Fruit fly (Drosophila melanogaster) whole organism, embryonic: Measurements from ENCODE around the gene PIP82.

Experiments used
- Aef1 ChIP-seq: fragments of 200-800 bp; sonication (Bioruptor generic); IDR thresholded peaks from 3 replicates; pipeline ENCODE4 v1.3.6; 2022; ENCODE audit warnings: missing biosample characterization, missing genetic modification characterization
- CG10209 ChIP-seq: fragments of 200-800 bp; sonication (Bioruptor generic); optimal IDR thresholded peaks from 3 replicates; lab custom pipeline; 2017; ENCODE audit warnings: missing biosample characterization, mild to moderate bottlenecking, missing genetic modification characterization, missing genetic modification reagents
- CG12104 ChIP-seq: fragments of 200-800 bp; sonication (Bioruptor generic); optimal IDR thresholded peaks from 3 replicates; lab custom pipeline; 2016; ENCODE audit warnings: missing biosample characterization, missing genetic modification characterization
- CG1233 ChIP-seq: fragments of 200-800 bp; sonication (Bioruptor generic); optimal IDR thresholded peaks from 4 replicates; lab custom pipeline; 2018; ENCODE audit warnings: missing biosample characterization, mild to moderate bottlenecking, missing genetic modification characterization
- CG12659 ChIP-seq: fragments of 200-800 bp; sonication (Bioruptor generic); optimal IDR thresholded peaks from 3 replicates; lab custom pipeline; 2017; ENCODE audit warnings: mild to moderate bottlenecking, missing biosample characterization, missing genetic modification reagents, missing genetic modification characterization
- CG16863 ChIP-seq: fragments of 200-800 bp; sonication (Bioruptor generic); optimal IDR thresholded peaks from 3 replicates; lab custom pipeline; 2016; ENCODE audit warnings: missing biosample characterization, missing genetic modification characterization
- CG18011 ChIP-seq: fragments of 200-800 bp; sonication (Bioruptor generic); optimal IDR thresholded peaks from 2 replicates; lab custom pipeline; 2017; ENCODE audit warnings: missing biosample characterization, missing genetic modification characterization, mild to moderate bottlenecking, moderate library complexity, missing genotype
- CG2116 ChIP-seq: fragments of 200-800 bp; sonication (Bioruptor generic); optimal IDR thresholded peaks from 3 replicates; lab custom pipeline; 2018; ENCODE audit warnings: missing biosample characterization, mild to moderate bottlenecking, missing genetic modification characterization
- CG3838 ChIP-seq: fragments of 200-800 bp; sonication (Bioruptor generic); optimal IDR thresholded peaks from 3 replicates; lab custom pipeline; 2016; ENCODE audit warnings: missing biosample characterization, missing genetic modification characterization
- CG4617 ChIP-seq: fragments of 200-800 bp; sonication (Bioruptor generic); optimal IDR thresholded peaks from 3 replicates; lab custom pipeline; 2016; ENCODE audit warnings: missing biosample characterization, missing genetic modification characterization, borderline replicate concordance
- CG6765 ChIP-seq: fragments of 200-800 bp; sonication (Bioruptor generic); optimal IDR thresholded peaks from 3 replicates; lab custom pipeline; 2017; ENCODE audit warnings: missing biosample characterization, mild to moderate bottlenecking, missing genetic modification characterization
- CG6813 ChIP-seq: fragments of 200-800 bp; sonication (Bioruptor generic); optimal IDR thresholded peaks from 2 replicates; lab custom pipeline; 2017; ENCODE audit warnings: missing biosample characterization, missing genetic modification characterization, mild to moderate bottlenecking, moderate library complexity, missing genetic modification reagents
- CG6854 ChIP-seq: fragments of 200-800 bp; sonication (Bioruptor generic); optimal IDR thresholded peaks from 3 replicates; lab custom pipeline; 2017; ENCODE audit warnings: missing biosample characterization, mild to moderate bottlenecking, missing genetic modification characterization
- CG7556 ChIP-seq: fragments of 200-800 bp; sonication (Bioruptor generic); optimal IDR thresholded peaks from 2 replicates; lab custom pipeline; 2017; ENCODE audit warnings: missing biosample characterization, mild to moderate bottlenecking, missing genetic modification characterization
- CG7745 ChIP-seq: fragments of 200-800 bp; sonication (Bioruptor generic); optimal IDR thresholded peaks from 2 replicates; lab custom pipeline; 2018; ENCODE audit warnings: missing biosample characterization, mild to moderate bottlenecking, missing genetic modification characterization, moderate library complexity
- CG7786 ChIP-seq: fragments of 200-800 bp; sonication (Bioruptor generic); optimal IDR thresholded peaks from 2 replicates; lab custom pipeline; 2016; ENCODE audit warnings: missing biosample characterization, missing genetic modification characterization
- CG7987 ChIP-seq: fragments of 200-800 bp; sonication (Bioruptor generic); optimal IDR thresholded peaks from 2 replicates; lab custom pipeline; 2018; ENCODE audit warnings: missing biosample characterization, mild to moderate bottlenecking, missing genetic modification characterization, moderate library complexity
- CG8281 ChIP-seq: fragments of 200-800 bp; sonication (Bioruptor generic); optimal IDR thresholded peaks from 2 replicates; lab custom pipeline; 2018; ENCODE audit warnings: missing biosample characterization, mild to moderate bottlenecking, missing genetic modification characterization, moderate library complexity
- CHES-1-like ChIP-seq: fragments of 200-800 bp; sonication (Bioruptor generic); optimal IDR thresholded peaks from 2 replicates; lab custom pipeline; 2016; ENCODE audit warnings: missing biosample characterization, missing genetic modification characterization
- CTCF ChIP-seq: fragments of 200-800 bp; sonication (Bioruptor generic); optimal IDR thresholded peaks from 2 replicates; lab custom pipeline; 2017; ENCODE audit warnings: missing biosample characterization, mild to moderate bottlenecking, missing genetic modification characterization, moderate library complexity
- Dfd ChIP-seq, 2 experiments: fragments of >200 bp; optimal IDR thresholded peaks; 2 replicates each; lab custom pipeline; 2017; ENCODE audit warnings: missing biosample characterization in 2 of 2, missing genetic modification characterization in 2 of 2
- Ets97D ChIP-seq: fragments of 200-800 bp; sonication (Bioruptor generic); optimal IDR thresholded peaks from 3 replicates; lab custom pipeline; 2016; ENCODE audit warnings: missing biosample characterization, missing genetic modification characterization
- H2.0 ChIP-seq: fragments of 200-800 bp; sonication (Bioruptor generic); IDR thresholded peaks from 2 replicates; pipeline ENCODE4 v1.3.6; 2022; ENCODE audit warnings: missing biosample characterization, missing genetic modification characterization
- HHEX ChIP-seq: fragments of 200-800 bp; sonication (Bioruptor generic); optimal IDR thresholded peaks from 3 replicates; lab custom pipeline; 2017; ENCODE audit warnings: missing biosample characterization, mild to moderate bottlenecking, missing genetic modification characterization, missing genetic modification reagents
- Hey ChIP-seq: fragments of 200-800 bp; sonication (Bioruptor generic); optimal IDR thresholded peaks from 3 replicates; lab custom pipeline; 2018; ENCODE audit warnings: missing biosample characterization, mild to moderate bottlenecking, missing genetic modification characterization
- NfI ChIP-seq: fragments of 200-800 bp; sonication (Bioruptor generic); optimal IDR thresholded peaks from 3 replicates; lab custom pipeline; 2018; ENCODE audit warnings: missing biosample characterization, mild to moderate bottlenecking, missing genetic modification characterization, moderate library complexity
- Oli ChIP-seq: fragments of 200-800 bp; sonication (Bioruptor generic); optimal IDR thresholded peaks from 2 replicates; lab custom pipeline; 2018; ENCODE audit warnings: missing biosample characterization, mild to moderate bottlenecking, missing genetic modification characterization, moderate library complexity
- Poxn ChIP-seq: fragments of 200-800 bp; sonication (Bioruptor generic); IDR thresholded peaks from 2 replicates; pipeline ENCODE4 v1.3.6; 2022; ENCODE audit warnings: missing biosample characterization, missing genetic modification characterization
- Ptx1 ChIP-seq: fragments of 200-800 bp; sonication (Bioruptor generic); IDR thresholded peaks from 2 replicates; pipeline ENCODE4 v1.3.6; 2022; ENCODE audit warnings: missing biosample characterization, missing genetic modification characterization
- Side ChIP-seq: fragments of 200-800 bp; sonication (Bioruptor generic); optimal IDR thresholded peaks from 2 replicates; lab custom pipeline; 2016; ENCODE audit warnings: missing biosample characterization, missing genetic modification characterization
- Usf ChIP-seq: fragments of 200-800 bp; sonication (Bioruptor generic); optimal IDR thresholded peaks from 2 replicates; lab custom pipeline; 2017; ENCODE audit warnings: missing genotype, missing biosample characterization, missing genetic modification characterization
- Xrp1 ChIP-seq: fragments of 200-800 bp; sonication (Bioruptor generic); IDR thresholded peaks from 2 replicates; pipeline ENCODE4 v1.3.6; 2022; ENCODE audit warnings: missing biosample characterization, missing genetic modification characterization
- ase ChIP-seq: fragments of 200-800 bp; sonication (Bioruptor generic); IDR thresholded peaks from 3 replicates; pipeline ENCODE4 v1.3.6; 2022; ENCODE audit warnings: missing biosample characterization, missing genetic modification characterization
- ash1 ChIP-seq: fragments of 200-800 bp; sonication (Bioruptor generic); optimal IDR thresholded peaks from 2 replicates; lab custom pipeline; 2018; ENCODE audit warnings: missing biosample characterization, mild to moderate bottlenecking, missing genetic modification characterization
- chif ChIP-seq, 2 experiments: fragments of 200-800 bp; sonication (Bioruptor generic); optimal IDR thresholded peaks; 3 replicates each; lab custom pipeline; 2016; ENCODE audit warnings: missing biosample characterization in 2 of 2, missing genetic modification characterization in 2 of 2
- crc ChIP-seq: fragments of 200-800 bp; sonication (Bioruptor generic); optimal IDR thresholded peaks from 2 replicates; lab custom pipeline; 2016; ENCODE audit warnings: missing biosample characterization, missing genetic modification characterization
- exex ChIP-seq: fragments of 200-800 bp; sonication (Bioruptor generic); optimal IDR thresholded peaks from 4 replicates; lab custom pipeline; 2018; ENCODE audit warnings: missing biosample characterization, mild to moderate bottlenecking, missing genetic modification characterization, moderate library complexity
- fd102C ChIP-seq: fragments of 200-800 bp; sonication (Bioruptor generic); optimal IDR thresholded peaks from 2 replicates; lab custom pipeline; 2018; ENCODE audit warnings: missing biosample characterization, mild to moderate bottlenecking, missing genetic modification characterization, moderate library complexity
- fd96Cb ChIP-seq: fragments of 200-800 bp; sonication (Bioruptor generic); optimal IDR thresholded peaks from 2 replicates; lab custom pipeline; 2018; ENCODE audit warnings: missing biosample characterization, mild to moderate bottlenecking, missing genetic modification characterization, moderate library complexity
- gfzf ChIP-seq: fragments of 200-800 bp; sonication (Bioruptor generic); optimal IDR thresholded peaks from 2 replicates; lab custom pipeline; 2016; ENCODE audit warnings: missing biosample characterization, mild to moderate bottlenecking, missing genetic modification characterization, moderate library complexity
- gro ChIP-seq: fragments of 200-800 bp; sonication (Bioruptor generic); optimal IDR thresholded peaks from 2 replicates; lab custom pipeline; 2016; ENCODE audit warnings: missing biosample characterization, missing genetic modification characterization
- hbn ChIP-seq: fragments of 200-800 bp; sonication (Bioruptor generic); IDR thresholded peaks from 2 replicates; pipeline ENCODE4 v1.3.6; 2022; ENCODE audit warnings: missing biosample characterization, missing genetic modification characterization; ENCODE audit not compliant: partially characterized antibody
- prd ChIP-seq, 3 experiments: fragments of >200 bp in 2 of 3; fragments of 200-800 bp in 1 of 3; sonication (Bioruptor generic) in 1 of 3; optimal IDR thresholded peaks in 2 of 3; IDR thresholded peaks in 1 of 3; 2 replicates in 2 of 3; 3 replicates in 1 of 3; pipeline versions ENCODE4 v1.3.6 to Lab custom; 2017 to 2022; ENCODE audit warnings: missing biosample characterization in 1 of 3, missing genetic modification characterization in 1 of 3
- repo ChIP-seq: fragments of 200-800 bp; sonication (Bioruptor generic); optimal IDR thresholded peaks from 2 replicates; lab custom pipeline; 2016; ENCODE audit warnings: missing biosample characterization, missing genetic modification characterization
- run ChIP-seq: fragments of 200-800 bp; sonication (Bioruptor generic); optimal IDR thresholded peaks from 3 replicates; lab custom pipeline; 2018; ENCODE audit warnings: missing biosample characterization, mild to moderate bottlenecking, missing genetic modification characterization
- salm ChIP-seq: fragments of 200-800 bp; sonication (Bioruptor generic); optimal IDR thresholded peaks from 2 replicates; lab custom pipeline; 2018; ENCODE audit warnings: missing biosample characterization, mild to moderate bottlenecking, missing genetic modification characterization
- schlank ChIP-seq: fragments of 200-800 bp; sonication (Bioruptor generic); optimal IDR thresholded peaks from 2 replicates; lab custom pipeline; 2018; ENCODE audit warnings: missing biosample characterization, mild to moderate bottlenecking, missing genetic modification characterization
- seq ChIP-seq: fragments of 200-800 bp; sonication (Bioruptor generic); IDR thresholded peaks from 2 replicates; pipeline ENCODE4 v1.3.6; 2022; ENCODE audit warnings: missing biosample characterization, missing genetic modification characterization
- shn ChIP-seq: fragments of 200-800 bp; sonication (Bioruptor generic); optimal IDR thresholded peaks from 3 replicates; lab custom pipeline; 2016; ENCODE audit warnings: missing biosample characterization, missing genetic modification characterization
- tgo ChIP-seq: fragments of 200-800 bp; sonication (Bioruptor generic); IDR thresholded peaks from 3 replicates; pipeline ENCODE4 v1.3.6; 2022; ENCODE audit warnings: missing biosample characterization, missing genetic modification characterization
- tio ChIP-seq: fragments of 200-800 bp; sonication (Bioruptor generic); optimal IDR thresholded peaks from 2 replicates; lab custom pipeline; 2017; ENCODE audit warnings: missing biosample characterization, missing genetic modification characterization, inconsistent platforms

The PIP82 gene

dm6 chrX:8542728-8543127, 13.2 kb upstream of the PIP82 start (continued):
- TF ChIP-seq CG6765 (GFP tag; lab: Kevin White, UChicago), result no peak
- TF ChIP-seq Dfd (GFP tag; optimal IDR thresholded peaks at IDR 0.05; lab: Kevin White, UChicago), result no peak
- no peak for TF ChIP-seq prd (optimal IDR thresholded peaks at IDR 0.05; lab: Kevin White, UChicago)
- peak; percentile 46; the same call in 2 of the 3 replicates for TF ChIP-seq prd (GFP tag; IDR thresholded peaks at IDR 0.05; lab: Robert Waterston, UW)
- peak; percentile 29 for TF ChIP-seq CG6813 (GFP tag; lab: Kevin White, UChicago)
- TF ChIP-seq Ptx1 (GFP tag; lab: Robert Waterston, UW), result peak; percentile 49
- 0 out of 3 replicates have a peak, but pooled peaks have one; percentile 42 for TF ChIP-seq ase (GFP tag; lab: Robert Waterston, UW)
- no peak for TF ChIP-seq CG18011 (GFP tag; lab: Kevin White, UChicago)
- peak; percentile 14 for TF ChIP-seq CG7786
- peak; percentile 33 for TF ChIP-seq NfI (GFP tag; lab: Kevin White, UChicago)
- TF ChIP-seq CG16863, result peak; percentile 10
- TF ChIP-seq exex (tag; lab: Kevin White, UChicago), result no peak
- TF ChIP-seq CG6854 (GFP tag; lab: Kevin White, UChicago), result no peak
- peak; percentile 1 for TF ChIP-seq shn (GFP tag; lab: Kevin White, UChicago)
- no peak for TF ChIP-seq repo (GFP tag; lab: Kevin White, UChicago)
- no peak for TF ChIP-seq CG7556
- TF ChIP-seq seq (GFP tag; lab: Robert Waterston, UW), result no peak
- TF ChIP-seq ash1 (GFP tag; lab: Kevin White, UChicago), result no peak
- no peak for TF ChIP-seq gfzf (GFP tag; lab: Kevin White, UChicago)
- TF ChIP-seq CG12104 (GFP tag; lab: Kevin White, UChicago), result no peak
- no peak for TF ChIP-seq salm (tag; lab: Kevin White, UChicago)
- TF ChIP-seq CG3838 (GFP tag; lab: Kevin White, UChicago), result no peak
- peak; percentile 22; the same call in 1 of the 3 replicates for TF ChIP-seq tgo (GFP tag; lab: Robert Waterston, UW)
- TF ChIP-seq tio (GFP tag; lab: Kevin White, UChicago), result no peak
- TF ChIP-seq CG4617 (GFP tag; lab: Kevin White, UChicago), result no peak
- no peak for TF ChIP-seq Ets97D
- TF ChIP-seq Usf (GFP tag; lab: Kevin White, UChicago), result no peak
- no peak for TF ChIP-seq crc
- TF ChIP-seq HHEX (GFP tag; lab: Kevin White, UChicago), result peak; percentile 32
- TF ChIP-seq CG7987, result no peak
- no peak for TF ChIP-seq CHES-1-like (GFP tag; lab: Kevin White, UChicago)
- no peak for TF ChIP-seq CG1233
- no peak for TF ChIP-seq schlank (tag; lab: Kevin White, UChicago)
- TF ChIP-seq gro (GFP tag; lab: Kevin White, UChicago), result no peak
- TF ChIP-seq H2.0 (GFP tag; lab: Robert Waterston, UW), result no peak
- peak; percentile 50; the same call in 1 of the 2 replicates for TF ChIP-seq Xrp1
- peak; percentile 17; the same call in 1 of the 3 replicates for TF ChIP-seq Aef1 (GFP tag; lab: Robert Waterston, UW)
- no peak for TF ChIP-seq CG2116 (GFP tag; lab: Kevin White, UChicago)
- TF ChIP-seq CG8281, result no peak
- peak; percentile 53 for TF ChIP-seq Oli (tag; lab: Kevin White, UChicago)
- no peak for TF ChIP-seq fd102C
- TF ChIP-seq run, result no peak
- TF ChIP-seq Poxn, result no peak
- no peak for TF ChIP-seq Hey
- peak; percentile 22 to 34 for TF ChIP-seq chif (GFP tag; optimal IDR thresholded peaks at IDR 0.05; lab: Kevin White, UChicago)
- TF ChIP-seq hbn (GFP tag; lab: Robert Waterston, UW), result no peak
- no peak for TF ChIP-seq CTCF (GFP tag; lab: Kevin White, UChicago)
- peak; percentile 8 for TF ChIP-seq CG10209
- TF ChIP-seq fd96Cb (tag; lab: Kevin White, UChicago), result peak; percentile 18
- TF ChIP-seq CG7745 (tag; lab: Kevin White, UChicago), result no peak
- no peak for TF ChIP-seq Side (GFP tag; lab: Kevin White, UChicago)
- TF ChIP-seq CG12659 (GFP tag; lab: Kevin White, UChicago), result peak; percentile 9
